Worm (Caenorhabditis elegans): ENCODE measurements around the gene gakh-1.

The gakh-1 gene

ce11 chrX:5801156-5801592 lies 18.9 kb downstream of the gakh-1 start (continued):
- TF ChIP-seq efl-3 (GFP tag; optimal IDR thresholded peaks at IDR 0.05) (no peak), ceh-88 (GFP tag; IDR thresholded peaks at IDR 0.05) (peak; percentile 80; the same call in 1 of the 2 replicates), F16B12.6 (tag; optimal IDR thresholded peaks at IDR 0.05) (no peak), hlh-17 (GFP tag; optimal IDR thresholded peaks at IDR 0.05; ENCODE audit: borderline replicate concordance) (no peak), lin-15B (tag; optimal IDR thresholded peaks at IDR 0.05) (no peak), aha-1 (tag; optimal IDR thresholded peaks at IDR 0.05) (no peak), jun-1 (tag; optimal IDR thresholded peaks at IDR 0.05) (peak; percentile 88), aly-2 (tag; optimal IDR thresholded peaks at IDR 0.05) (peak; percentile 89), unc-98 (GFP tag; IDR thresholded peaks at IDR 0.05) (peak; percentile 55), fkh-8 (tag; optimal IDR thresholded peaks at IDR 0.05) (peak; percentile 70), snu-23 (GFP tag; optimal IDR thresholded peaks at IDR 0.05) (peak; percentile 96), nhr-85 (tag) (peak; percentile 91), tbx-2 (tag; optimal IDR thresholded peaks at IDR 0.05) (peak; percentile 87), unc-30 (tag; optimal IDR thresholded peaks at IDR 0.05) (no peak), mef-2 (tag; optimal IDR thresholded peaks at IDR 0.05) (peak; percentile 4), C16A3.4 (tag; optimal IDR thresholded peaks at IDR 0.05) (peak; percentile 87), sup-37 (GFP tag; optimal IDR thresholded peaks at IDR 0.05) (peak; percentile 81), snpc-4 (tag; optimal IDR thresholded peaks at IDR 0.05) (peak; percentile 3), mab-9 (GFP tag; IDR thresholded peaks at IDR 0.05) (peak; percentile 77; the same call in 1 of the 2 replicates), fos-1 (tag; optimal IDR thresholded peaks at IDR 0.05) (peak; percentile 82), nhr-90 (tag; optimal IDR thresholded peaks at IDR 0.05; ENCODE audit: poor library complexity) (peak; percentile 94), zag-1 (tag; optimal IDR thresholded peaks at IDR 0.05) (peak; percentile 44), grh-1 (GFP tag; IDR thresholded peaks at IDR 0.05) (peak; percentile 70), ceh-63 (GFP tag; optimal IDR thresholded peaks at IDR 0.05) (no peak), xbp-1 (tag; optimal IDR thresholded peaks at IDR 0.05) (peak; percentile 89), nhr-12 (tag; optimal IDR thresholded peaks at IDR 0.05) (peak; percentile 28), ceh-8 (GFP tag; optimal IDR thresholded peaks at IDR 0.05) (peak; percentile 82), Y116A8C.19 (tag; optimal IDR thresholded peaks at IDR 0.05; ENCODE audit: borderline replicate concordance) (no peak), tlp-1 (tag; optimal IDR thresholded peaks at IDR 0.05) (no peak), nhr-71 (tag; optimal IDR thresholded peaks at IDR 0.05) (peak; percentile 95), C04F5.9 (tag; optimal IDR thresholded peaks at IDR 0.05) (peak; percentile 45), nhr-47 (tag; optimal IDR thresholded peaks at IDR 0.05) (peak; percentile 92), nhr-77 (tag; optimal IDR thresholded peaks at IDR 0.05) (peak; percentile 84), irx-1 (tag; optimal IDR thresholded peaks at IDR 0.05) (peak; percentile 88), unc-86 (tag; optimal IDR thresholded peaks at IDR 0.05) (peak; percentile 76), dsc-1 (tag; optimal IDR thresholded peaks at IDR 0.05) (peak; percentile 95), zip-4 (GFP tag; optimal IDR thresholded peaks at IDR 0.05) (peak; percentile 78), lin-13 (GFP tag; optimal IDR thresholded peaks at IDR 0.05) (peak; percentile 55), mep-1 (tag; optimal IDR thresholded peaks at IDR 0.05) (peak; percentile 93), egl-27 (tag; optimal IDR thresholded peaks at IDR 0.05) (no peak), lin-39 (tag; optimal IDR thresholded peaks at IDR 0.05) (peak; percentile 59), nhr-84 (tag; optimal IDR thresholded peaks at IDR 0.05) (no peak), lsy-2 (tag; optimal IDR thresholded peaks at IDR 0.05) (peak; percentile 68 to 86), nhr-11 (tag; optimal IDR thresholded peaks at IDR 0.05) (no peak), nhr-76 (tag; optimal IDR thresholded peaks at IDR 0.05) (peak; percentile 75)

ce11 chrX:5802582-5802981 lies 20.3 kb downstream of the gakh-1 start:
- TF ChIP-seq lsy-2 (tag; optimal IDR thresholded peaks at IDR 0.05) (no peak), lin-14 (GFP tag; optimal IDR thresholded peaks at IDR 0.05) (peak; percentile 41), unc-62 (GFP tag; optimal IDR thresholded peaks at IDR 0.05) (no peak), nhr-90 (tag; optimal IDR thresholded peaks at IDR 0.05; ENCODE audit: poor library complexity) (no peak), unc-30 (tag; optimal IDR thresholded peaks at IDR 0.05) (no peak), tlp-1 (tag; optimal IDR thresholded peaks at IDR 0.05) (no peak), unc-86 (tag; optimal IDR thresholded peaks at IDR 0.05) (peak; percentile 39), lin-35 (GFP tag; optimal IDR thresholded peaks at IDR 0.05) (no peak), tbx-2 (tag; optimal IDR thresholded peaks at IDR 0.05) (no peak), nhr-28 (tag; optimal IDR thresholded peaks at IDR 0.05) (no peak), snu-23 (GFP tag; optimal IDR thresholded peaks at IDR 0.05) (no peak)

All from whole organism, L1 larva.